Worm (Caenorhabditis elegans) whole organism, dauer: ENCODE measurements around the gene srw-48.

Source experiments
- unc-62 ChIP-seq: sonication (generic microtip); optimal IDR thresholded peaks from 2 replicates; lab custom pipeline; 2017; ENCODE audit warnings: missing biosample characterization, missing genetic modification reagents, missing genetic modification characterization

The srw-48 gene

DNA sequence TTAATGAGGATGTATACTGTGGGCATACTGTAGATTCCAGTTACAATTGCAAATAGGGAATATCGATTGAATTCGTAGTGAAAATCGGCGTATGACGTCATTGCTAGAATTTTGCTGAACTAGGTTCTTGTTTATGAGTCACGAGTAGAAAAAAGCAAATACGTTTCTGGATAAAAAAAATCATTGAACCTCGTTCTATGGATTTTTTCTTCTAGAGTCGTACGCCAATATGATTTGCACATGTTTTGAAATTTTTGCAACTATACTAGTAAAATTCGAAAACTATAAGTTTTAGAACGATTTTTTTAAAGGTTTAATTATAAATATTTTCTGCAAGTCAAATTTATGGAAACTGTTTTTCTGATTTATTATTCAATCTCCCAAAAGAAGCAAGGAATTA is 47.0 kb downstream of the srw-48 start, which contains the start of gene sru-44:
sru-44 (minus strand) TSS at position 101 of the 400 bp plus-strand sequence.
- no peak for TF ChIP-seq unc-62 (GFP tag; lab: Kevin White, UChicago)

DNA sequence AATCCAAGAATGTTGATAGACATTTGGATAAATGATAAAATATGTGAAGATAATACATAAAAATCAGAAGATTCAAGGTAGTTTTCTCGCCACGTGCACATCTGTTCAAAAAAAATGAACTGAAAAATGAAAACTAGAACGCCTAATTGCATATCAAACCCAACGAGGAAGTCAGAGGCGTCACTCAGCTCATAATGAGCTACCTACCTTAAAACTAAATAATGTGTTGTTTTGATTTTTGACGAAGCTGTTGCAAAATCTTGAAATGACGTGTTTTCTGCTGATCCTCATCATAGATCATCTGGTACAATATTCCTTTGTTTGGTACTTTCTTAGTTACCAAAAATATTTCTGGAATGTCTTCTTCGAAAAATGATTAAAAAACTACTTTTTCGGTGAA is 50.1 kb downstream of the srw-48 start, which contains the start of gene srh-138:
srh-138 (minus strand) TSS at position 101 of the 400 bp plus-strand sequence.
- TF ChIP-seq unc-62 (GFP tag; lab: Kevin White, UChicago) = no peak

DNA sequence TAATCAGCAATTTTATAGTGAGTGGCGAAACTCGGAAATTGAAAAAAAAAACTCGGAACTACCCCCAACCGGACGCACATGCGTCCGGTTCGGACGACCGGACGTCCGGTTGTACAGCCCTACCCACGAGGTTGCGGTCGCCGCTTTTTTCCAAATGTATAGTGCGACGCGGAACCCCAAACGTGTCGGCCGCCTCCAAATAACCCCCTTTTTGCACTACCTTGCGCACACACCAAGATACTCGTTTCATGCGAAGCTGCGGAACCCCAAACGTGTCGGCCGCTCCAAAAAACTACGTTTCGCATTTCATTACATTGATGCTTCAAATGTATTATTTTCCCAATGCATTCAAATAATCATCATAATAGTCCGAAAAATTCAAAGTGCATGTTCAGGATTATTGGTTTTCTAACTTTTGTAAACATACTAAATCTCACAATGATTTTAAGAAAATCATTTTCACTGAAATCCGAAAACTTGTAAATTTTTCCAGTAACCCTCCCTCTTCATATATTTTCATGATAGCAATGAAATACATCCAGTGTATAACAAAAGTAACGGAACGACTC is 51.3 kb downstream of the srw-48 start, which contains the start of gene srw-35:
srw-35 (plus strand) TSS at position 519 of the 569 bp plus-strand sequence.
- no peak for TF ChIP-seq unc-62 (GFP tag; lab: Kevin White, UChicago)
